Worm (Caenorhabditis elegans) whole organism, late embryonic: Measurements from ENCODE around the gene B0001.8.

Experiments
- ama-1 ChIP-seq: fragments of 150-350 bp; optimal IDR thresholded peaks from 2 replicates; lab custom pipeline; 2014
- ceh-31 ChIP-seq: sonication (generic microtip); optimal IDR thresholded peaks from 2 replicates; lab custom pipeline; 2016; ENCODE audit warnings: missing genetic modification characterization, missing compliant biosample characterization
- ceh-9 ChIP-seq: sonication (generic microtip); optimal IDR thresholded peaks from 2 replicates; lab custom pipeline; 2016; ENCODE audit warnings: mild to moderate bottlenecking, missing genetic modification characterization, inconsistent platforms, missing compliant biosample characterization
- dve-1 ChIP-seq: sonication (generic microtip); optimal IDR thresholded peaks from 2 replicates; lab custom pipeline; 2017; ENCODE audit warnings: antibody characterized with exemption, mild to moderate bottlenecking, missing genetic modification characterization, missing compliant biosample characterization
- elt-2 ChIP-seq: sonication (generic microtip); optimal IDR thresholded peaks from 2 replicates; lab custom pipeline; 2016; ENCODE audit warnings: missing genetic modification reagents, missing genetic modification characterization, missing compliant biosample characterization
- fkh-10 ChIP-seq: fragments of 150-350 bp; optimal IDR thresholded peaks from 2 replicates; lab custom pipeline; 2014; ENCODE audit warnings: missing biosample characterization, missing genetic modification reagents, missing genetic modification characterization
- hlh-30 ChIP-seq: sonication (generic microtip); optimal IDR thresholded peaks from 2 replicates; lab custom pipeline; 2017; ENCODE audit warnings: antibody characterized with exemption, missing genetic modification characterization, missing compliant biosample characterization; ENCODE audit not compliant: insufficient read depth
- nfya-1 ChIP-seq: sonication (generic microtip); optimal IDR thresholded peaks from 2 replicates; lab custom pipeline; 2017; ENCODE audit warnings: missing genetic modification characterization, mild to moderate bottlenecking, missing compliant biosample characterization, antibody characterized with exemption, moderate library complexity
- nhr-11 ChIP-seq: fragments of 150-350 bp; optimal IDR thresholded peaks from 2 replicates; lab custom pipeline; 2014; ENCODE audit warnings: missing biosample characterization, missing genetic modification characterization
- pat-9 ChIP-seq: fragments of 200-800 bp; sonication (Bioruptor generic); optimal IDR thresholded peaks from 2 replicates; lab custom pipeline; 2018; ENCODE audit warnings: mild to moderate bottlenecking, missing genetic modification characterization, moderate library complexity, missing compliant biosample characterization
- rnt-1 ChIP-seq: sonication (generic microtip); optimal IDR thresholded peaks from 2 replicates; lab custom pipeline; 2016; ENCODE audit warnings: missing genetic modification characterization, missing compliant biosample characterization
- tbx-7 ChIP-seq: sonication (generic microtip); optimal IDR thresholded peaks from 2 replicates; lab custom pipeline; 2016; ENCODE audit warnings: missing genotype, missing genetic modification characterization, missing compliant biosample characterization
- unc-86 ChIP-seq: sonication (generic microtip); optimal IDR thresholded peaks from 2 replicates; lab custom pipeline; 2016; ENCODE audit warnings: missing genetic modification characterization, missing compliant biosample characterization

DNA sequence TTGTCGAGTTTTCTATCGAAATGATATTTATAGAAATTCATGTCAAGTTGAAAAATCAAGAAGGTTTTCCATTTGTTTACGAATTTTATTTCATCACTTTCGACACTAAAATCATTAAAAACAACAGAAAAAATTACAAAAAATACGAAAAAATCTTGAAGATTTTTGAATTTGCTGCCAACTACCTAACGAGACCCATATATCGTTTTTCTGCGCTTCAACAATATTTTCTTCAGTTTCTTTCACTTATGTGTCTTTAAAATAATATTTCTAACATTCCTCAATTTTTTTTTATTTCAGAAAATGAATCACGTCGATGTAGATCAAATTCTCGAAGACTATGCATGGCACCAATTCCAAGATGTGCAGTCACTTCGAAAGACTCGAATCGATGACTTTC lies 11.7 kb downstream of the B0001.8 start, which contains the start of gene lin-24:
- TF ChIP-seq ceh-9 (tag; lab: Kevin White, UChicago) (no peak), elt-2 (tag; lab: Kevin White, UChicago) (no peak), unc-86 (tag; lab: Kevin White, UChicago) (no peak), hlh-30 (tag; lab: Kevin White, UChicago) (no peak), nhr-11 (no peak), ceh-31 (tag; lab: Kevin White, UChicago) (no peak), rnt-1 (no peak), fkh-10 (no peak), dve-1 (tag; lab: Kevin White, UChicago) (no peak), pat-9 (tag; lab: Kevin White, UChicago) (no peak), tbx-7 (tag; lab: Kevin White, UChicago) (no peak), nfya-1 (tag; lab: Kevin White, UChicago) (no peak), ama-1 (lab: Kevin White, UChicago) (no peak)
